Fruit fly (Drosophila melanogaster): ENCODE results near the gene CG32944.

- TF ChIP-seq Snoo (tag; optimal IDR thresholded peaks at IDR 0.05) = no peak
- TF ChIP-seq CG14655 (GFP tag; optimal IDR thresholded peaks at IDR 0.05) = no peak
- no peak for TF ChIP-seq fd96Ca (GFP tag; IDR thresholded peaks at IDR 0.05)
- no peak for TF ChIP-seq CG9948 (tag; optimal IDR thresholded peaks at IDR 0.05)
- no peak for TF ChIP-seq CG34367 (tag; optimal IDR thresholded peaks at IDR 0.05)
- no peak for TF ChIP-seq CG8301 (tag; optimal IDR thresholded peaks at IDR 0.05)
- TF ChIP-seq CG8159 (tag; optimal IDR thresholded peaks at IDR 0.05) = no peak
- TF ChIP-seq EcR (GFP tag; optimal IDR thresholded peaks at IDR 0.05) = no peak
- no peak for TF ChIP-seq CG13204 (GFP tag; optimal IDR thresholded peaks at IDR 0.05)
- TF ChIP-seq Pif1B (GFP tag; optimal IDR thresholded peaks at IDR 0.05) = no peak
- TF ChIP-seq CG4496 (GFP tag; IDR thresholded peaks at IDR 0.05) = no peak; the same call in 1 of the 3 replicates
- no peak for TF ChIP-seq gl (tag; optimal IDR thresholded peaks at IDR 0.05)
- no peak for TF ChIP-seq rn (GFP tag; IDR thresholded peaks at IDR 0.05)
- TF ChIP-seq CG12605 (GFP tag; IDR thresholded peaks at IDR 0.05) = no peak
These were observed 59.8 kb downstream of the CG32944 start, which contains the start of gene CG1090 for dm6 chr3R:4359625-4360024.
